Worm (Caenorhabditis elegans) whole organism, late embryonic: ENCODE measurements around the gene R04B5.6.

Source experiments
- C08G9.2 ChIP-seq: sonication (generic microtip); optimal IDR thresholded peaks from 2 replicates; lab custom pipeline; 2016; ENCODE audit warnings: mild to moderate bottlenecking, missing genetic modification characterization, moderate library complexity, missing compliant biosample characterization
- F13H6.1 ChIP-seq: sonication (generic microtip); optimal IDR thresholded peaks from 2 replicates; lab custom pipeline; 2016; ENCODE audit warnings: missing genetic modification characterization, missing compliant biosample characterization
- ama-1 ChIP-seq: fragments of 150-350 bp; optimal IDR thresholded peaks from 2 replicates; lab custom pipeline; 2014
- ceh-2 ChIP-seq: sonication (generic microtip); optimal IDR thresholded peaks from 2 replicates; lab custom pipeline; 2016; ENCODE audit warnings: missing genotype, missing genetic modification characterization, missing compliant biosample characterization
- ceh-22 ChIP-seq: sonication (generic microtip); optimal IDR thresholded peaks from 2 replicates; lab custom pipeline; 2017; ENCODE audit warnings: missing biosample characterization, missing genetic modification characterization
- ceh-24 ChIP-seq: sonication (generic microtip); optimal IDR thresholded peaks from 2 replicates; lab custom pipeline; 2016; ENCODE audit warnings: mild to moderate bottlenecking, missing genetic modification characterization, missing compliant biosample characterization
- che-1 ChIP-seq: sonication (generic microtip); optimal IDR thresholded peaks from 2 replicates; lab custom pipeline; 2016; ENCODE audit warnings: mild to moderate bottlenecking, missing genetic modification characterization, missing compliant biosample characterization
- dmd-4 ChIP-seq: sonication (generic microtip); optimal IDR thresholded peaks from 2 replicates; lab custom pipeline; 2016; ENCODE audit warnings: borderline replicate concordance, missing genetic modification characterization, missing compliant biosample characterization
- fkh-10 ChIP-seq: fragments of 150-350 bp; optimal IDR thresholded peaks from 2 replicates; lab custom pipeline; 2014; ENCODE audit warnings: missing biosample characterization, missing genetic modification reagents, missing genetic modification characterization
- hlh-6 ChIP-seq: sonication (generic microtip); optimal IDR thresholded peaks from 2 replicates; lab custom pipeline; 2016; ENCODE audit warnings: missing genotype, missing genetic modification characterization, missing compliant biosample characterization
- mec-3 ChIP-seq: sonication (generic microtip); optimal IDR thresholded peaks from 2 replicates; lab custom pipeline; 2016; ENCODE audit warnings: borderline replicate concordance, missing genetic modification characterization, missing compliant biosample characterization
- pha-2 ChIP-seq: sonication (generic microtip); optimal IDR thresholded peaks from 2 replicates; lab custom pipeline; 2017; ENCODE audit warnings: mild to moderate bottlenecking, missing genetic modification characterization, missing compliant biosample characterization
- sdc-2 ChIP-seq: sonication (generic microtip); optimal IDR thresholded peaks from 2 replicates; lab custom pipeline; 2016; ENCODE audit warnings: missing genotype, missing genetic modification characterization, missing compliant biosample characterization

- TF ChIP-seq ceh-24 (tag; lab: Kevin White, UChicago) (no peak), pha-2 (tag; lab: Kevin White, UChicago) (no peak), dmd-4 (no peak), F13H6.1 (no peak), fkh-10 (no peak), che-1 (tag; lab: Kevin White, UChicago) (no peak), ama-1 (no peak), ceh-2 (no peak), mec-3 (tag; lab: Kevin White, UChicago) (no peak), ceh-22 (tag; lab: Kevin White, UChicago) (no peak), sdc-2 (no peak), C08G9.2 (tag; lab: Kevin White, UChicago) (no peak), hlh-6 (tag; lab: Kevin White, UChicago) (no peak)
Observed at ce11 chrV:10104785-10105310, 19.9 kb downstream of the R04B5.6 start, which contains the start of gene ugt-17.
